Fruit fly (Drosophila melanogaster) whole organism, prepupa: ENCODE data around the gene Ptp10D.

Experiments
- Blimp-1 ChIP-seq: fragments of 200-800 bp; sonication (Bioruptor generic); optimal IDR thresholded peaks from 3 replicates; lab custom pipeline; 2017; ENCODE audit warnings: missing biosample characterization, missing genetic modification characterization, mild to moderate bottlenecking, moderate library complexity, missing genetic modification reagents
- CG10669 ChIP-seq: fragments of 200-800 bp; sonication (Bioruptor generic); optimal IDR thresholded peaks from 3 replicates; lab custom pipeline; 2018; ENCODE audit warnings: missing biosample characterization, mild to moderate bottlenecking, missing genetic modification characterization, moderate library complexity
- CG11294 ChIP-seq: fragments of 200-800 bp; sonication (Bioruptor generic); IDR thresholded peaks from 2 replicates; pipeline ENCODE4 v1.3.6; 2022; ENCODE audit warnings: missing biosample characterization, missing genetic modification characterization
- CG11762 ChIP-seq: fragments of 200-800 bp; sonication (Bioruptor generic); optimal IDR thresholded peaks from 3 replicates; lab custom pipeline; 2016; ENCODE audit warnings: missing biosample characterization, missing genetic modification characterization; ENCODE audit not compliant: insufficient read depth
- CG11902 ChIP-seq: fragments of 200-800 bp; sonication (Bioruptor generic); optimal IDR thresholded peaks from 3 replicates; lab custom pipeline; 2016; ENCODE audit warnings: missing biosample characterization, missing genetic modification characterization
- CG15336 ChIP-seq: fragments of 200-800 bp; sonication (Bioruptor generic); IDR thresholded peaks from 2 replicates; pipeline ENCODE4 v1.3.6; 2022; ENCODE audit warnings: missing biosample characterization, missing genetic modification characterization
- CG1621 ChIP-seq: fragments of 200-800 bp; sonication (Bioruptor generic); optimal IDR thresholded peaks from 3 replicates; lab custom pipeline; 2018; ENCODE audit warnings: missing biosample characterization, mild to moderate bottlenecking, missing genetic modification characterization
- CG16779 ChIP-seq: fragments of 200-800 bp; sonication (Bioruptor generic); optimal IDR thresholded peaks from 3 replicates; lab custom pipeline; 2017; ENCODE audit warnings: missing biosample characterization, mild to moderate bottlenecking, missing genetic modification characterization
- CG3032 ChIP-seq: fragments of 200-800 bp; optimal IDR thresholded peaks from 2 replicates; lab custom pipeline; 2019; ENCODE audit warnings: missing biosample characterization, mild to moderate bottlenecking, missing genetic modification characterization, moderate library complexity
- CG31627 ChIP-seq: fragments of 200-800 bp; sonication (Bioruptor generic); optimal IDR thresholded peaks from 3 replicates; lab custom pipeline; 2016; ENCODE audit warnings: missing biosample characterization, missing genetic modification characterization
- CG32006 ChIP-seq: fragments of 200-800 bp; sonication (Bioruptor generic); optimal IDR thresholded peaks from 3 replicates; lab custom pipeline; 2017; ENCODE audit warnings: missing biosample characterization, mild to moderate bottlenecking, missing genetic modification characterization
- CG34406 ChIP-seq: fragments of 200-800 bp; sonication (Bioruptor generic); optimal IDR thresholded peaks from 3 replicates; lab custom pipeline; 2016; ENCODE audit warnings: missing biosample characterization, missing genetic modification characterization
- CG3919 ChIP-seq: fragments of 200-800 bp; sonication (Bioruptor generic); optimal IDR thresholded peaks from 3 replicates; lab custom pipeline; 2016; ENCODE audit warnings: missing biosample characterization, missing genetic modification characterization
- CG4318 ChIP-seq: fragments of 200-800 bp; sonication (Bioruptor generic); optimal IDR thresholded peaks from 3 replicates; lab custom pipeline; 2017; ENCODE audit warnings: missing biosample characterization, mild to moderate bottlenecking, missing genetic modification characterization
- CG6163 ChIP-seq: fragments of 200-800 bp; sonication (Bioruptor generic); IDR thresholded peaks from 3 replicates; pipeline ENCODE4 v1.3.6; 2022; ENCODE audit warnings: missing biosample characterization, missing genetic modification characterization
- CG6276 ChIP-seq: fragments of 200-800 bp; sonication (Bioruptor generic); optimal IDR thresholded peaks from 2 replicates; lab custom pipeline; 2017; ENCODE audit warnings: missing biosample characterization, mild to moderate bottlenecking, missing genetic modification characterization
- CG6792 ChIP-seq: fragments of 200-800 bp; sonication (Bioruptor generic); optimal IDR thresholded peaks from 3 replicates; lab custom pipeline; 2016; ENCODE audit warnings: missing biosample characterization, missing genetic modification characterization
- CG6808 ChIP-seq: fragments of 200-800 bp; sonication (Bioruptor generic); optimal IDR thresholded peaks from 3 replicates; lab custom pipeline; 2017; ENCODE audit warnings: missing biosample characterization, missing genetic modification characterization, mild to moderate bottlenecking, moderate library complexity, missing genetic modification reagents
- CG6854 ChIP-seq: fragments of 200-800 bp; sonication (Bioruptor generic); optimal IDR thresholded peaks from 2 replicates; lab custom pipeline; 2017; ENCODE audit warnings: missing biosample characterization, mild to moderate bottlenecking, missing genetic modification characterization
- CG8119 ChIP-seq: fragments of 200-800 bp; sonication (Bioruptor generic); IDR thresholded peaks from 3 replicates; pipeline ENCODE4 v1.3.6; 2022; ENCODE audit warnings: missing biosample characterization, missing genetic modification characterization
- CG8319 ChIP-seq: fragments of 200-800 bp; sonication (Bioruptor generic); optimal IDR thresholded peaks from 3 replicates; lab custom pipeline; 2016; ENCODE audit warnings: missing biosample characterization, missing genetic modification characterization
- CG9139 ChIP-seq: fragments of 200-800 bp; sonication (Bioruptor generic); optimal IDR thresholded peaks from 3 replicates; lab custom pipeline; 2017; ENCODE audit warnings: missing biosample characterization, mild to moderate bottlenecking, missing genetic modification characterization
- Eip75B ChIP-seq: fragments of 200-800 bp; sonication (Bioruptor generic); optimal IDR thresholded peaks from 3 replicates; lab custom pipeline; 2016; ENCODE audit warnings: missing biosample characterization, missing genetic modification characterization
- Eip78C ChIP-seq: fragments of 200-800 bp; sonication (Bioruptor generic); peaks from one replicate; lab custom pipeline; 2016; ENCODE audit warnings: missing biosample characterization, missing genetic modification characterization
- Eip93F ChIP-seq: fragments of 200-800 bp; sonication (Bioruptor generic); optimal IDR thresholded peaks from 2 replicates; lab custom pipeline; 2016; ENCODE audit warnings: missing biosample characterization, mild to moderate bottlenecking, missing genetic modification characterization
- Ets96B ChIP-seq: fragments of 200-800 bp; optimal IDR thresholded peaks from 2 replicates; lab custom pipeline; 2019; ENCODE audit warnings: missing biosample characterization, mild to moderate bottlenecking, missing genetic modification characterization, moderate library complexity
- Gug ChIP-seq: fragments of 200-800 bp; sonication (Bioruptor generic); IDR thresholded peaks from 2 replicates; pipeline ENCODE4 v1.3.6; 2022; ENCODE audit warnings: missing biosample characterization, missing genetic modification characterization
- Hr38 ChIP-seq: sonication (Bioruptor generic); optimal IDR thresholded peaks from 2 replicates; lab custom pipeline; 2016; ENCODE audit warnings: missing biosample characterization, missing genetic modification characterization
- Hr4 ChIP-seq: fragments of 200-800 bp; sonication (Bioruptor generic); optimal IDR thresholded peaks from 3 replicates; lab custom pipeline; 2016; ENCODE audit warnings: missing biosample characterization, missing genetic modification characterization
- Lpt ChIP-seq: fragments of 200-800 bp; sonication (Bioruptor generic); optimal IDR thresholded peaks from 3 replicates; lab custom pipeline; 2016; ENCODE audit warnings: missing biosample characterization, missing genetic modification characterization
- Met ChIP-seq: fragments of 200-800 bp; sonication (Bioruptor generic); optimal IDR thresholded peaks from 3 replicates; lab custom pipeline; 2016; ENCODE audit warnings: missing biosample characterization, missing genetic modification characterization
- OdsH ChIP-seq: fragments of 200-800 bp; sonication (Bioruptor generic); optimal IDR thresholded peaks from 3 replicates; lab custom pipeline; 2016; ENCODE audit warnings: missing biosample characterization, missing genetic modification characterization
- Smox ChIP-seq: fragments of 200-800 bp; sonication (Bioruptor generic); optimal IDR thresholded peaks from 3 replicates; lab custom pipeline; 2016; ENCODE audit warnings: missing biosample characterization, missing genetic modification characterization
- Sox102F ChIP-seq: fragments of 200-800 bp; sonication (Bioruptor generic); optimal IDR thresholded peaks from 2 replicates; lab custom pipeline; 2016; ENCODE audit warnings: missing biosample characterization, mild to moderate bottlenecking, missing genetic modification characterization
- Sox14 ChIP-seq: fragments of 200-800 bp; sonication (Bioruptor generic); optimal IDR thresholded peaks from 3 replicates; lab custom pipeline; 2016; ENCODE audit warnings: missing biosample characterization, missing genetic modification characterization
- Sox15 ChIP-seq: fragments of 200-800 bp; sonication (Bioruptor generic); optimal IDR thresholded peaks from 3 replicates; lab custom pipeline; 2016; ENCODE audit warnings: missing biosample characterization, missing genetic modification characterization
- achi ChIP-seq: fragments of 200-800 bp; sonication (Bioruptor generic); optimal IDR thresholded peaks from 3 replicates; lab custom pipeline; 2016; ENCODE audit warnings: missing biosample characterization, missing genetic modification characterization
- acj6 ChIP-seq: fragments of 200-800 bp; sonication (Bioruptor generic); optimal IDR thresholded peaks from 3 replicates; lab custom pipeline; 2016; ENCODE audit warnings: missing biosample characterization, missing genetic modification characterization
- dac ChIP-seq: fragments of 200-800 bp; sonication (Bioruptor generic); optimal IDR thresholded peaks from 2 replicates; lab custom pipeline; 2017; ENCODE audit warnings: missing biosample characterization, mild to moderate bottlenecking, missing genetic modification characterization
- dsx ChIP-seq: fragments of 200-800 bp; optimal IDR thresholded peaks from 3 replicates; lab custom pipeline; 2019; ENCODE audit warnings: missing biosample characterization, mild to moderate bottlenecking, missing genetic modification characterization, moderate library complexity; ENCODE audit not compliant: poor library complexity, severe bottlenecking
- eg ChIP-seq: fragments of 200-800 bp; sonication (Bioruptor generic); IDR thresholded peaks from 3 replicates; pipeline ENCODE4 v1.3.6; 2022; ENCODE audit warnings: missing biosample characterization, missing genetic modification characterization
- fd59A ChIP-seq: fragments of 200-800 bp; sonication (Bioruptor generic); optimal IDR thresholded peaks from 2 replicates; lab custom pipeline; 2017; ENCODE audit warnings: missing biosample characterization, mild to moderate bottlenecking, missing genetic modification characterization, missing genetic modification reagents
- fd85E ChIP-seq: fragments of 200-800 bp; sonication (Bioruptor generic); optimal IDR thresholded peaks from 3 replicates; lab custom pipeline; 2016; ENCODE audit warnings: missing biosample characterization, missing genetic modification characterization
- lz ChIP-seq: fragments of 200-800 bp; sonication (Bioruptor generic); optimal IDR thresholded peaks from 3 replicates; lab custom pipeline; 2016; ENCODE audit warnings: missing biosample characterization, missing genetic modification characterization
- net ChIP-seq: fragments of 200-800 bp; sonication (Bioruptor generic); optimal IDR thresholded peaks from 3 replicates; lab custom pipeline; 2016; ENCODE audit warnings: missing biosample characterization, missing genetic modification characterization
- pdm3 ChIP-seq: fragments of 200-800 bp; sonication (Bioruptor generic); optimal IDR thresholded peaks from 3 replicates; lab custom pipeline; 2016; ENCODE audit warnings: missing biosample characterization, missing genetic modification characterization
- spab ChIP-seq: fragments of 200-800 bp; sonication (Bioruptor generic); optimal IDR thresholded peaks from 2 replicates; lab custom pipeline; 2017; ENCODE audit warnings: missing biosample characterization, mild to moderate bottlenecking, missing genetic modification characterization, missing genetic modification reagents
- ss ChIP-seq, 2 experiments: fragments of 200-800 bp; sonication (Bioruptor generic); optimal IDR thresholded peaks; 2 replicates in 1 of 2; 3 replicates in 1 of 2; lab custom pipeline; 2017 to 2018; ENCODE audit warnings: mild to moderate bottlenecking in 2 of 2, missing biosample characterization in 2 of 2, missing genetic modification characterization in 2 of 2, moderate library complexity in 1 of 2
- svp ChIP-seq: fragments of 200-800 bp; sonication (Bioruptor generic); peaks from one replicate; lab custom pipeline; 2016; ENCODE audit warnings: missing biosample characterization, missing genetic modification characterization
- topi ChIP-seq: fragments of 200-800 bp; sonication (Bioruptor generic); optimal IDR thresholded peaks from 3 replicates; lab custom pipeline; 2016; ENCODE audit warnings: missing biosample characterization, missing genetic modification characterization
- vri ChIP-seq: fragments of 200-800 bp; sonication (Bioruptor generic); optimal IDR thresholded peaks from 3 replicates; lab custom pipeline; 2016; ENCODE audit warnings: missing biosample characterization, mild to moderate bottlenecking, missing genetic modification characterization

Ptp10D gene

dm6 chrX:11713808-11714528, 92.2 kb downstream of the Ptp10D start:
- peak; percentile 24 for TF ChIP-seq fd59A (GFP tag; lab: Kevin White, UChicago)
- peak; percentile 9 for TF ChIP-seq CG6792 (GFP tag; lab: Kevin White, UChicago)
- peak; percentile 45 for TF ChIP-seq CG9139 (GFP tag; lab: Kevin White, UChicago)
- TF ChIP-seq net (GFP tag; lab: Kevin White, UChicago): no peak
- peak; percentile 70 for TF ChIP-seq Eip78C
- TF ChIP-seq Ets96B: peak; percentile 6
- peak; percentile 66 to 87 for TF ChIP-seq ss (GFP tag; optimal IDR thresholded peaks at IDR 0.05; lab: Kevin White, UChicago)
- TF ChIP-seq Hr38: no peak
- peak; percentile 57; the same call in 2 of the 3 replicates for TF ChIP-seq CG8119 (GFP tag; lab: Robert Waterston, UW)
- TF ChIP-seq Eip93F: no peak
- TF ChIP-seq CG6808 (GFP tag; lab: Kevin White, UChicago): peak; percentile 65
- peak; percentile 57 for TF ChIP-seq CG6276 (GFP tag; lab: Kevin White, UChicago)
- peak; percentile 21 for TF ChIP-seq CG3919 (GFP tag; lab: Kevin White, UChicago)
- peak; percentile 36 for TF ChIP-seq Sox14 (GFP tag; lab: Kevin White, UChicago)
- TF ChIP-seq CG8319 (GFP tag; lab: Kevin White, UChicago): no peak
- TF ChIP-seq Lpt (GFP tag; lab: Kevin White, UChicago): peak; percentile 59
- TF ChIP-seq CG3032 (tag; lab: Kevin White, UChicago): no peak
- TF ChIP-seq Smox (GFP tag; lab: Kevin White, UChicago): peak; percentile 32
- TF ChIP-seq CG11902: no peak
- TF ChIP-seq CG10669 (GFP tag; lab: Kevin White, UChicago): peak; percentile 23
- TF ChIP-seq Met (GFP tag; lab: Kevin White, UChicago): peak; percentile 5
- TF ChIP-seq Hr4 (GFP tag; lab: Kevin White, UChicago): no peak
- TF ChIP-seq CG1621 (tag; lab: Kevin White, UChicago): peak; percentile 6
- TF ChIP-seq Sox102F (GFP tag; lab: Kevin White, UChicago): no peak
- no peak for TF ChIP-seq Sox15
- no peak for TF ChIP-seq CG34406 (GFP tag; lab: Kevin White, UChicago)
- TF ChIP-seq achi (GFP tag; lab: Kevin White, UChicago): peak; percentile 40
- TF ChIP-seq CG11294: no peak
- 0 out of 3 replicates have a peak, but pooled peaks have one; percentile 43 for TF ChIP-seq eg (GFP tag; lab: Robert Waterston, UW)
- TF ChIP-seq CG32006: peak; percentile 39
- peak; percentile 5 for TF ChIP-seq fd85E (GFP tag; lab: Kevin White, UChicago)
- peak; percentile 53 for TF ChIP-seq CG6854
- TF ChIP-seq CG6163 (GFP tag; lab: Robert Waterston, UW): no peak; the same call in 2 of the 3 replicates
- no peak for TF ChIP-seq svp (GFP tag; lab: Kevin White, UChicago)
- peak; percentile 22 for TF ChIP-seq Eip75B (GFP tag; lab: Kevin White, UChicago)
- no peak for TF ChIP-seq Blimp-1 (GFP tag; lab: Kevin White, UChicago)
- no peak for TF ChIP-seq Gug (GFP tag; lab: Robert Waterston, UW)
- TF ChIP-seq lz: no peak
- no peak for TF ChIP-seq CG11762
- no peak for TF ChIP-seq dac (GFP tag; lab: Kevin White, UChicago)
- no peak for TF ChIP-seq CG4318 (GFP tag; lab: Kevin White, UChicago)
- TF ChIP-seq OdsH (GFP tag; lab: Kevin White, UChicago): no peak
- no peak for TF ChIP-seq pdm3 (GFP tag; lab: Kevin White, UChicago)
- peak; percentile 60 for TF ChIP-seq CG15336
- peak; percentile 33 for TF ChIP-seq CG16779 (tag; lab: Kevin White, UChicago)
- no peak for TF ChIP-seq acj6
- TF ChIP-seq vri (GFP tag; lab: Kevin White, UChicago): peak; percentile 68
- TF ChIP-seq spab (GFP tag; lab: Kevin White, UChicago): peak; percentile 27
- TF ChIP-seq CG31627 (GFP tag; lab: Kevin White, UChicago): no peak
- TF ChIP-seq dsx (GFP tag; lab: Kevin White, UChicago): peak; percentile 51
- TF ChIP-seq topi (GFP tag; lab: Kevin White, UChicago): no peak
